Fruit fly (Drosophila melanogaster): ENCODE data around the gene Saysd1.
A peak's percentile ranks its signal among the peaks of the same experiment; 100 is the strongest.

Saysd1 gene

dm6 chr3R:25172976-25173375, 42.0 kb downstream of the Saysd1 start:
- TF ChIP-seq CG15710 (tag; optimal IDR thresholded peaks at IDR 0.05): no peak
- no peak for TF ChIP-seq CG13204 (GFP tag; optimal IDR thresholded peaks at IDR 0.05)
- TF ChIP-seq CG17806 (tag; optimal IDR thresholded peaks at IDR 0.05): no peak
- no peak for TF ChIP-seq Ets98B (GFP tag; IDR thresholded peaks at IDR 0.05)
- no peak for TF ChIP-seq CG8301 (tag; optimal IDR thresholded peaks at IDR 0.05)
- no peak for TF ChIP-seq D1 (tag; optimal IDR thresholded peaks at IDR 0.05)
- TF ChIP-seq CG4496 (GFP tag; IDR thresholded peaks at IDR 0.05): no peak
- TF ChIP-seq Pif1B (GFP tag; optimal IDR thresholded peaks at IDR 0.05): no peak
- TF ChIP-seq CG32121 (GFP tag; IDR thresholded peaks at IDR 0.05): no peak
- TF ChIP-seq Snoo (tag; optimal IDR thresholded peaks at IDR 0.05): no peak
- no peak for TF ChIP-seq CG8159 (tag; optimal IDR thresholded peaks at IDR 0.05)
- no peak for TF ChIP-seq gl (tag; optimal IDR thresholded peaks at IDR 0.05)
- TF ChIP-seq fd96Ca (GFP tag; IDR thresholded peaks at IDR 0.05): no peak
- TF ChIP-seq CG14655 (GFP tag; optimal IDR thresholded peaks at IDR 0.05): no peak
- TF ChIP-seq CG9948 (tag; optimal IDR thresholded peaks at IDR 0.05): no peak
- TF ChIP-seq CG34367 (tag; optimal IDR thresholded peaks at IDR 0.05): no peak
- no peak for TF ChIP-seq CG10348 (GFP tag; IDR thresholded peaks at IDR 0.05)
- no peak for TF ChIP-seq rn (GFP tag; IDR thresholded peaks at IDR 0.05)

DNA sequence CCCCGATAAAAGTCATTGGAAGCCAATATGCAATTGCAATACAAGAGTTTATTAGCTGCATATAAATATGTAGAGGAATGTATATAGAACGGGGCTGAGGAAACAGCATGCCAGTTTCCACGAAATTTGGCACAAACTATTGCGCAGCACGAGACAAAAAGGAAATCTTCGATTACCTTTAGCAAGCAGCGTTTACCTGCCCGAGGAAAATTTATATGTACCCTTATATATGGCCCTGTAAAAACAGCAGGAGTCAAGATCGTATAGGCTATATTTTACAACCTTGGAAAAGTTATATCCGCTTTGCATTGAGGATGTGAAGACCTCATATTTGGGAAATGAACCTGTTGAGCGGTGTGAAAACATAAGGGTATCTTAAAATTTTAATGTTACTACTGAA, 42.6 kb downstream of the Saysd1 start:
- TF ChIP-seq fd96Ca (GFP tag; IDR thresholded peaks at IDR 0.05) (no peak), Snoo (tag; optimal IDR thresholded peaks at IDR 0.05) (no peak), CG34367 (tag; optimal IDR thresholded peaks at IDR 0.05) (no peak), Pif1B (GFP tag; optimal IDR thresholded peaks at IDR 0.05) (no peak), CG32121 (GFP tag; IDR thresholded peaks at IDR 0.05) (no peak)

- TF ChIP-seq CG32121 (GFP tag; IDR thresholded peaks at IDR 0.05) (no peak), Pif1B (GFP tag; optimal IDR thresholded peaks at IDR 0.05) (no peak), CG12605 (GFP tag; IDR thresholded peaks at IDR 0.05) (no peak), CG9948 (tag; optimal IDR thresholded peaks at IDR 0.05) (no peak), gl (tag; optimal IDR thresholded peaks at IDR 0.05) (no peak), EcR (GFP tag; optimal IDR thresholded peaks at IDR 0.05) (no peak), rn (GFP tag; IDR thresholded peaks at IDR 0.05) (no peak), CG15710 (tag; optimal IDR thresholded peaks at IDR 0.05) (no peak), Pif1A (GFP tag; optimal IDR thresholded peaks at IDR 0.05) (no peak), CG10348 (GFP tag; IDR thresholded peaks at IDR 0.05) (no peak), CG8159 (tag; optimal IDR thresholded peaks at IDR 0.05) (no peak), CG4496 (GFP tag; IDR thresholded peaks at IDR 0.05) (no peak), Ets98B (GFP tag; IDR thresholded peaks at IDR 0.05) (no peak), CG34367 (tag; optimal IDR thresholded peaks at IDR 0.05) (no peak), Snoo (tag; optimal IDR thresholded peaks at IDR 0.05) (no peak), CG8301 (tag; optimal IDR thresholded peaks at IDR 0.05) (no peak), fd96Ca (GFP tag; IDR thresholded peaks at IDR 0.05) (no peak), CG17806 (tag; optimal IDR thresholded peaks at IDR 0.05) (no peak), CG13204 (GFP tag; optimal IDR thresholded peaks at IDR 0.05) (no peak)
Measured at dm6 chr3R:25168259-25168972, 46.6 kb downstream of the Saysd1 start.

DNA sequence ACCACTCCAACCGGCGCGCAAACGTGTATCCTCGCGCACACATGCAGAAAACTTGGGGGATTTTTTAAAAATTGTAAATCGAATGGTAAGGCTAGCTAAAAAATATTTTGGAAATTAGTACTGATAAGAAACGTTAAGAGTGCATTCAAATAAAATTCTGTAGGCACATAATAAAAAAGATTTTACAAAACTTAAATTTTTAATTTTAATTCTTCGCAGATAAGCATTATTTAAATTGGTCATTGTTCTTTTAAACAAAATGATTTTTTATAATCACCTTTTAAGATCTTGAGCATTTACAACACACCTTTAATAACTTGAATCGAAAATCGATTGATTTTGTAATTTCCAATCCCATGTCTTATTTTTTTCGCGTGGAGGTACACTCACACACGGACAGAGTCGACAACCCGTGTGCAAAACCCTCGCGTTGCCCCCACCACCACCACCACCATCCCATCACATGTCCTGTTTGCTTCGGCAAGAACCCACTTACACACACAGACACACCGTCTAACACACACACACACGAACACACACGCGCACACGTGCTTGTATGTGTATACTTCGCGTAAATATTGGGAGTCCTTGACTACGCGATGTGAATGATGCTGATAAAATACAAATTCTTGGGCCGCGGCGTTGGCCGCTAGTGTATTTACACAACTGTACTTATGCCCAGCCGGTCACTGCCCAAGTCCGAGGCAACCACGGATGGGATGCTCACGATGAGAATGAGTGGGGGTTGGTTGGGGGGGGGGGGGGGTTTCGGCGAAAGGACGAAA, 47.4 kb downstream of the Saysd1 start:
- TF ChIP-seq Pif1A (GFP tag; optimal IDR thresholded peaks at IDR 0.05) (no peak), CG8159 (tag; optimal IDR thresholded peaks at IDR 0.05) (peak; percentile 5)

DNA sequence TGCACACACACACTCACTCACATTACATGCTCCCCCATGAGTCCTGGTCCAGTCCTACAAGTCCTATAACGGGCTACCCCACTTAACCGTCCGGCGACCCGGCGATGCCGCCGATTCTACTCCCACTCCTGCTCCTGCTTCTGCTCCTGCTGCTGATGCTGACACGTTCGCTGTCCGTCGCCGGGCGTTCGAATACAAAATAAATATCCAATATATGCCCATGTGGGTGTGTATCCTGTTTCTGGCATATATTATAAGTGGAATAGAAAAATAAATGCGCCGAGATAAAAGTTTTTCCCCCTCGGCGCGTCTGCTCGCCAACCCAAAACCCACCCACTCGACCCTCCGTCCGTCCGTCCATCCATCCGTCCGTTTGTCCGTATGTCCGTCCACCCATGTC, 48.2 kb downstream of the Saysd1 start:
- TF ChIP-seq Pif1B (GFP tag; optimal IDR thresholded peaks at IDR 0.05) (no peak), CG10348 (GFP tag; IDR thresholded peaks at IDR 0.05) (no peak), CG8159 (tag; optimal IDR thresholded peaks at IDR 0.05) (no peak), CG4496 (GFP tag; IDR thresholded peaks at IDR 0.05) (no peak), Snoo (tag; optimal IDR thresholded peaks at IDR 0.05) (no peak), CG12605 (GFP tag; IDR thresholded peaks at IDR 0.05) (no peak), Ets98B (GFP tag; IDR thresholded peaks at IDR 0.05) (no peak), D1 (tag; optimal IDR thresholded peaks at IDR 0.05) (no peak), gl (tag; optimal IDR thresholded peaks at IDR 0.05) (no peak), Pif1A (GFP tag; optimal IDR thresholded peaks at IDR 0.05) (no peak), CG32121 (GFP tag; IDR thresholded peaks at IDR 0.05) (no peak), fd96Ca (GFP tag; IDR thresholded peaks at IDR 0.05) (no peak), CG8301 (tag; optimal IDR thresholded peaks at IDR 0.05) (no peak), CG14655 (GFP tag; optimal IDR thresholded peaks at IDR 0.05) (no peak)
